Worm (Caenorhabditis elegans) whole organism, L2 larva: ENCODE measurements around the gene T07C12.10.

Experiments
- aly-2 ChIP-seq: fragments of 150-350 bp; optimal IDR thresholded peaks from 2 replicates; lab custom pipeline; 2014; ENCODE audit warnings: missing biosample characterization, missing genetic modification characterization
- lin-39 ChIP-seq: fragments of 150-350 bp; optimal IDR thresholded peaks from 2 replicates; lab custom pipeline; 2014; ENCODE audit warnings: missing biosample characterization, missing genetic modification reagents, missing genetic modification characterization
- snpc-4 ChIP-seq: fragments of 150-350 bp; optimal IDR thresholded peaks from 2 replicates; lab custom pipeline; 2014; ENCODE audit warnings: missing biosample characterization, missing genetic modification characterization

- TF ChIP-seq snpc-4 (tag; lab: Kevin White, UChicago), result no peak
- TF ChIP-seq lin-39 (tag; lab: Kevin White, UChicago), result no peak
- no peak for TF ChIP-seq aly-2
Observed at ce11 chrV:9978425-9978824, 18.1 kb upstream of the T07C12.10 start.
